Fruit fly (Drosophila melanogaster): Measurements from ENCODE around the gene GlcAT-S.
A peak's percentile ranks its signal among the peaks of the same experiment; 100 is the strongest.

dm6 chr2L:9633811-9634436 lies 17.7 kb downstream of the GlcAT-S start, which contains the start of gene Apoltp:
- TF ChIP-seq CG12768 (GFP tag; optimal IDR thresholded peaks at IDR 0.05) = no peak
- TF ChIP-seq Mnt (GFP tag; optimal IDR thresholded peaks at IDR 0.05) = no peak
- TF ChIP-seq CG7101 (tag; optimal IDR thresholded peaks at IDR 0.05) = peak; percentile 14
- TF ChIP-seq kay (GFP tag; ENCODE audit: borderline replicate concordance) = peak; percentile 7
- no peak for TF ChIP-seq ovo (GFP tag; optimal IDR thresholded peaks at IDR 0.05)
- no peak for TF ChIP-seq pad (GFP tag; optimal IDR thresholded peaks at IDR 0.05)
- TF ChIP-seq CG33017 (tag; optimal IDR thresholded peaks at IDR 0.05) = no peak
- peak; percentile 18 for TF ChIP-seq Hr96 (GFP tag; optimal IDR thresholded peaks at IDR 0.05)
- TF ChIP-seq toe (GFP tag; optimal IDR thresholded peaks at IDR 0.05) = no peak
- no peak for TF ChIP-seq Clk (GFP tag; optimal IDR thresholded peaks at IDR 0.05)
- no peak for TF ChIP-seq bab1 (GFP tag; optimal IDR thresholded peaks at IDR 0.05)
- TF ChIP-seq CG5204 (GFP tag; optimal IDR thresholded peaks at IDR 0.05) = no peak
- TF ChIP-seq CG14711 (tag; optimal IDR thresholded peaks at IDR 0.05) = no peak

Measured in whole organism, adult.